Worm (Caenorhabditis elegans) whole organism, L4 larva: ENCODE measurements around the gene srv-12.

Experiments
- F10B5.3 ChIP-seq: sonication (generic microtip); optimal IDR thresholded peaks from 2 replicates; lab custom pipeline; 2016; ENCODE audit warnings: mild to moderate bottlenecking, missing genetic modification characterization, missing compliant biosample characterization
- F49E8.2 ChIP-seq: sonication (generic microtip); optimal IDR thresholded peaks from 2 replicates; lab custom pipeline; 2016; ENCODE audit warnings: missing compliant biosample characterization, mild to moderate bottlenecking, missing genetic modification characterization, borderline replicate concordance
- Y48G9A.11 ChIP-seq: fragments of 200-800 bp; sonication (Bioruptor generic); IDR thresholded peaks from 2 replicates; pipeline ENCODE4 v1.3.6; 2022; ENCODE audit warnings: missing genetic modification reagents, missing genetic modification characterization, missing compliant biosample characterization
- ama-1 ChIP-seq: fragments of 150-350 bp; optimal IDR thresholded peaks from 2 replicates; lab custom pipeline; 2014; ENCODE audit warnings: inconsistent platforms, mixed read lengths
- attf-4 ChIP-seq: sonication (generic microtip); optimal IDR thresholded peaks from 3 replicates; lab custom pipeline; 2017; ENCODE audit warnings: missing biosample characterization, missing genetic modification characterization
- ceh-20 ChIP-seq: fragments of 200-800 bp; sonication (Bioruptor generic); IDR thresholded peaks from 2 replicates; pipeline ENCODE4 v1.3.6; 2022; ENCODE audit warnings: missing genetic modification reagents, missing genetic modification characterization, missing compliant biosample characterization
- ceh-62 ChIP-seq: sonication (generic microtip); optimal IDR thresholded peaks from 2 replicates; lab custom pipeline; 2017; ENCODE audit warnings: missing biosample characterization, missing genetic modification characterization
- ceh-82 ChIP-seq: sonication (generic microtip); optimal IDR thresholded peaks from 2 replicates; lab custom pipeline; 2017; ENCODE audit warnings: missing biosample characterization, missing genetic modification characterization
- ces-1 ChIP-seq: fragments of 150-350 bp; sonication (generic microtip); optimal IDR thresholded peaks from 4 replicates; lab custom pipeline; 2014; ENCODE audit warnings: missing biosample characterization, missing genetic modification reagents, missing genetic modification characterization
- daf-12 ChIP-seq: fragments of 150-350 bp; optimal IDR thresholded peaks from 2 replicates; lab custom pipeline; 2014; ENCODE audit warnings: missing biosample characterization, missing genetic modification reagents, missing genetic modification characterization
- daf-8 ChIP-seq: fragments of 200-800 bp; sonication (Bioruptor generic); IDR thresholded peaks from 2 replicates; pipeline ENCODE4 v1.3.6; 2022; ENCODE audit warnings: missing genetic modification characterization, missing compliant biosample characterization
- dmd-8 ChIP-seq: fragments of 200-800 bp; sonication (Bioruptor generic); IDR thresholded peaks from 2 replicates; pipeline ENCODE4 v1.3.6; 2022; ENCODE audit warnings: missing genetic modification characterization, missing compliant biosample characterization
- dmd-9 ChIP-seq: fragments of 200-800 bp; sonication (Bioruptor generic); IDR thresholded peaks from 2 replicates; pipeline ENCODE4 v1.3.6; 2022; ENCODE audit warnings: missing genetic modification reagents, missing genetic modification characterization, missing compliant biosample characterization
- duxl-1 ChIP-seq: sonication (generic microtip); optimal IDR thresholded peaks from 2 replicates; lab custom pipeline; 2016; ENCODE audit warnings: mild to moderate bottlenecking, missing genetic modification characterization, moderate library complexity, missing compliant biosample characterization; ENCODE audit not compliant: poor library complexity
- dve-1 ChIP-seq: sonication (generic microtip); optimal IDR thresholded peaks from 2 replicates; lab custom pipeline; 2017; ENCODE audit warnings: antibody characterized with exemption, mild to moderate bottlenecking, missing genetic modification characterization, missing compliant biosample characterization; ENCODE audit not compliant: insufficient read depth
- egl-43 ChIP-seq: fragments of 200-800 bp; sonication (Bioruptor generic); IDR thresholded peaks from 2 replicates; pipeline ENCODE4 v1.3.6; 2022; ENCODE audit warnings: missing genetic modification reagents, missing genetic modification characterization, missing compliant biosample characterization
- fkh-10 ChIP-seq: fragments of 150-350 bp; optimal IDR thresholded peaks from 2 replicates; lab custom pipeline; 2014; ENCODE audit warnings: missing biosample characterization, missing genetic modification reagents, missing genetic modification characterization
- fos-1 ChIP-seq: fragments of 150-350 bp; optimal IDR thresholded peaks from 2 replicates; lab custom pipeline; 2014; ENCODE audit warnings: missing biosample characterization, missing genetic modification characterization
- gei-8 ChIP-seq: fragments of 200-800 bp; sonication (Bioruptor generic); optimal IDR thresholded peaks from 2 replicates; lab custom pipeline; 2018; ENCODE audit warnings: mild to moderate bottlenecking, missing genetic modification characterization, missing compliant biosample characterization
- hif-1 ChIP-seq, 2 experiments: sonication (generic microtip); optimal IDR thresholded peaks; 2 replicates each; lab custom pipeline; 2016 to 2017; ENCODE audit warnings: missing compliant biosample characterization in 2 of 2, missing genetic modification characterization in 2 of 2, missing genetic modification reagents in 2 of 2, missing genotype in 2 of 2, mild to moderate bottlenecking in 1 of 2
- hlh-30 ChIP-seq: sonication (generic microtip); optimal IDR thresholded peaks from 2 replicates; lab custom pipeline; 2017; ENCODE audit warnings: antibody characterized with exemption, mild to moderate bottlenecking, missing genetic modification characterization, missing compliant biosample characterization; ENCODE audit not compliant: insufficient read depth
- jun-1 ChIP-seq: fragments of 150-350 bp; optimal IDR thresholded peaks from 2 replicates; lab custom pipeline; 2014; ENCODE audit warnings: missing biosample characterization, missing genetic modification reagents, missing genetic modification characterization
- mdl-1 ChIP-seq, 2 experiments: fragments of 150-350 bp in 1 of 2; sonication (generic microtip) in 1 of 2; optimal IDR thresholded peaks; 2 replicates each; lab custom pipeline; 2014 to 2017; ENCODE audit warnings: missing biosample characterization in 2 of 2, missing genetic modification characterization in 2 of 2
- mep-1 ChIP-seq: fragments of 150-350 bp; sonication (generic microtip); optimal IDR thresholded peaks from 3 replicates; lab custom pipeline; 2014; ENCODE audit warnings: missing biosample characterization, missing genetic modification characterization
- mxl-2 ChIP-seq: fragments of 200-800 bp; sonication (Bioruptor generic); conservative IDR thresholded peaks from 2 replicates; pipeline ENCODE4 v1.3.6; 2022; ENCODE audit warnings: missing genetic modification reagents, missing genetic modification characterization, missing compliant biosample characterization
- nhr-10 ChIP-seq: fragments of 150-350 bp; optimal IDR thresholded peaks from 2 replicates; lab custom pipeline; 2014; ENCODE audit warnings: missing biosample characterization, missing genetic modification characterization
- nhr-237 ChIP-seq: sonication (generic microtip); optimal IDR thresholded peaks from 2 replicates; lab custom pipeline; 2017; ENCODE audit warnings: missing biosample characterization, missing genetic modification characterization
- nhr-41 ChIP-seq: fragments of 200-800 bp; sonication (Bioruptor generic); IDR thresholded peaks from 2 replicates; pipeline ENCODE4 v1.3.6; 2022; ENCODE audit warnings: missing genetic modification reagents, missing genetic modification characterization, missing compliant biosample characterization
- nhr-48 ChIP-seq: sonication (generic microtip); optimal IDR thresholded peaks from 2 replicates; lab custom pipeline; 2016; ENCODE audit warnings: mild to moderate bottlenecking, missing genetic modification characterization, missing compliant biosample characterization
- nhr-6 ChIP-seq: fragments of 150-350 bp; optimal IDR thresholded peaks from 2 replicates; lab custom pipeline; 2014; ENCODE audit warnings: missing biosample characterization, missing genetic modification characterization
- nhr-77 ChIP-seq: fragments of 150-350 bp; optimal IDR thresholded peaks from 2 replicates; lab custom pipeline; 2014; ENCODE audit warnings: missing biosample characterization, missing genetic modification characterization
- pqm-1 ChIP-seq: sonication (generic microtip); optimal IDR thresholded peaks from 2 replicates; lab custom pipeline; 2017; ENCODE audit warnings: missing biosample characterization, missing genetic modification characterization
- set-16 ChIP-seq: fragments of 200-800 bp; sonication (Bioruptor generic); IDR thresholded peaks from 2 replicates; pipeline ENCODE4 v1.3.6; 2022; ENCODE audit warnings: missing genetic modification reagents, missing genetic modification characterization, missing compliant biosample characterization
- spr-1 ChIP-seq: sonication (generic microtip); optimal IDR thresholded peaks from 2 replicates; lab custom pipeline; 2016; ENCODE audit warnings: mild to moderate bottlenecking, missing genetic modification characterization, missing compliant biosample characterization
- spr-3 ChIP-seq: fragments of 200-800 bp; sonication (Bioruptor generic); optimal IDR thresholded peaks from 2 replicates; lab custom pipeline; 2018; ENCODE audit warnings: mild to moderate bottlenecking, missing genetic modification characterization, missing compliant biosample characterization
- tag-97 ChIP-seq: fragments of 200-800 bp; sonication (Bioruptor generic); IDR thresholded peaks from 2 replicates; pipeline ENCODE4 v1.3.6; 2022; ENCODE audit warnings: missing genetic modification characterization, missing compliant biosample characterization
- tra-1 ChIP-seq: fragments of 200-800 bp; sonication (Bioruptor generic); IDR thresholded peaks from 2 replicates; pipeline ENCODE4 v1.3.6; 2022; ENCODE audit warnings: missing genetic modification reagents, missing genetic modification characterization, missing compliant biosample characterization
- unc-62 ChIP-seq, 3 experiments: fragments of 150-350 bp in 1 of 3; sonication (generic microtip); optimal IDR thresholded peaks in 2 of 3; peaks in 1 of 3; 1 replicate in 1 of 3; 2 replicates in 2 of 3; lab custom pipeline; 2014 to 2017; ENCODE audit warnings: missing biosample characterization in 3 of 3, missing genetic modification characterization in 3 of 3, missing genetic modification reagents in 3 of 3, missing genotype in 1 of 3
- zip-11 ChIP-seq: fragments of 200-800 bp; sonication (Bioruptor generic); IDR thresholded peaks from 2 replicates; pipeline ENCODE4 v1.3.6; 2022; ENCODE audit warnings: missing genetic modification characterization, missing compliant biosample characterization
- ztf-7 ChIP-seq: fragments of 150-350 bp; optimal IDR thresholded peaks from 2 replicates; lab custom pipeline; 2014; ENCODE audit warnings: missing biosample characterization, missing genetic modification characterization

Gene srv-12

ce11 chrIV:10068266-10068665, 14.8 kb upstream of the srv-12 start:
- no peak for TF ChIP-seq nhr-10 (tag; lab: Kevin White, UChicago)
- TF ChIP-seq unc-62 (GFP tag; optimal IDR thresholded peaks at IDR 0.05 in 1 of 2; lab: Kevin White, UChicago) = peak in 1 of 2 experiments; percentile 96
- no peak for TF ChIP-seq unc-62 (tag; optimal IDR thresholded peaks at IDR 0.05; lab: Kevin White, UChicago)
- TF ChIP-seq, all 104 proteins: peak for 1

- TF ChIP-seq daf-8 (no peak), dmd-9 (GFP tag; lab: Robert Waterston, UW) (no peak), nhr-237 (tag; lab: Kevin White, UChicago) (no peak), ces-1 (peak; percentile 3), unc-62 (GFP tag; optimal IDR thresholded peaks at IDR 0.05 in 1 of 2; lab: Kevin White, UChicago) (peak in 1 of 2 experiments; percentile 21), unc-62 (tag; optimal IDR thresholded peaks at IDR 0.05; lab: Kevin White, UChicago) (no peak), fkh-10 (peak; percentile 81)
- TF ChIP-seq, all 104 proteins: peak for 3
Measured at ce11 chrIV:10067541-10067940, 14.1 kb upstream of the srv-12 start, which contains the start of gene cwn-2. TSS of gene cwn-2 (plus strand) at chrIV:10067816.

- TF ChIP-seq Y48G9A.11 (GFP tag; lab: Robert Waterston, UW) (no peak), pqm-1 (tag; lab: Kevin White, UChicago) (peak; percentile 1), ceh-20 (no peak), mep-1 (tag; lab: Kevin White, UChicago) (no peak), nhr-6 (peak; percentile 59)
Measured at ce11 chrIV:10066456-10066855, 13.0 kb upstream of the srv-12 start.

ce11 chrIV:10065159-10065558, 11.7 kb upstream of the srv-12 start:
- TF ChIP-seq duxl-1 (tag; lab: Kevin White, UChicago) (no peak), unc-62 (GFP tag; optimal IDR thresholded peaks at IDR 0.05 in 1 of 2; lab: Kevin White, UChicago) (peak in 1 of 2 experiments; percentile 80), unc-62 (tag; optimal IDR thresholded peaks at IDR 0.05; lab: Kevin White, UChicago) (no peak)

- TF ChIP-seq dmd-8 (GFP tag; lab: Robert Waterston, UW) (no peak), unc-62 (GFP tag; optimal IDR thresholded peaks at IDR 0.05 in 1 of 2; lab: Kevin White, UChicago) (peak in 1 of 2 experiments; percentile 89), unc-62 (tag; optimal IDR thresholded peaks at IDR 0.05; lab: Kevin White, UChicago) (no peak)
Measured at ce11 chrIV:10063941-10064340, 10.5 kb upstream of the srv-12 start.

ce11 chrIV:10062728-10063127, 9.3 kb upstream of the srv-12 start, which contains the start of gene ipla-7:
TSS of gene ipla-7 (minus strand) at chrIV:10062849.
- no peak for TF ChIP-seq ceh-82 (tag; lab: Kevin White, UChicago)
- TF ChIP-seq tra-1 = no peak
- TF ChIP-seq set-16 (GFP tag; lab: Robert Waterston, UW) = no peak
- no peak for TF ChIP-seq unc-62 (GFP tag; optimal IDR thresholded peaks at IDR 0.05 in 1 of 2; lab: Kevin White, UChicago)
- no peak for TF ChIP-seq unc-62 (tag; optimal IDR thresholded peaks at IDR 0.05; lab: Kevin White, UChicago)
- peak; percentile 64 for TF ChIP-seq fkh-10
- no peak for TF ChIP-seq attf-4 (tag; lab: Kevin White, UChicago)
- TF ChIP-seq egl-43 (GFP tag; lab: Robert Waterston, UW) = no peak
- TF ChIP-seq F10B5.3 (tag; lab: Kevin White, UChicago) = no peak
- no peak for TF ChIP-seq zip-11 (GFP tag; lab: Robert Waterston, UW)
- peak; percentile 67 for TF ChIP-seq hlh-30 (tag; lab: Kevin White, UChicago)
- TF ChIP-seq duxl-1 (tag; lab: Kevin White, UChicago) = no peak
- no peak for TF ChIP-seq fos-1 (tag; lab: Kevin White, UChicago)
- TF ChIP-seq ceh-62 (tag; lab: Kevin White, UChicago) = no peak
- TF ChIP-seq jun-1 (tag; lab: Kevin White, UChicago) = no peak
- no peak for TF ChIP-seq hif-1 (tag; optimal IDR thresholded peaks at IDR 0.05; lab: Kevin White, UChicago)
- TF ChIP-seq spr-3 (GFP tag; lab: Kevin White, UChicago) = no peak
- no peak for TF ChIP-seq gei-8 (GFP tag; lab: Kevin White, UChicago)
- TF ChIP-seq nhr-77 (tag; lab: Kevin White, UChicago) = no peak
- no peak for TF ChIP-seq mxl-2 (GFP tag; lab: Robert Waterston, UW)
- TF ChIP-seq ztf-7 (tag; lab: Kevin White, UChicago) = no peak
- no peak for TF ChIP-seq dve-1 (tag; lab: Kevin White, UChicago)
- no peak for TF ChIP-seq dmd-8 (GFP tag; lab: Robert Waterston, UW)
- TF ChIP-seq mdl-1 (tag; optimal IDR thresholded peaks at IDR 0.05; lab: Kevin White, UChicago) = peak in 1 of 2 experiments; percentile 32
- TF ChIP-seq nhr-48 = no peak
- TF ChIP-seq daf-12 = no peak
- TF ChIP-seq tag-97 (GFP tag; lab: Robert Waterston, UW) = no peak
- no peak for TF ChIP-seq ama-1 (lab: Kevin White, UChicago)
- no peak for TF ChIP-seq F49E8.2 (tag; lab: Kevin White, UChicago)
- TF ChIP-seq spr-1 (tag; lab: Kevin White, UChicago) = no peak
- TF ChIP-seq nhr-41 (GFP tag; lab: Robert Waterston, UW) = no peak
